Worm (Caenorhabditis elegans): ENCODE results near the gene fipr-15.

Gene fipr-15

ce11 chrIV:10918877-10919560, 38.7 kb downstream of the fipr-15 start (continued):
- TF ChIP-seq zip-4 (GFP tag; optimal IDR thresholded peaks at IDR 0.05): no peak
- no peak for TF ChIP-seq lir-3 (tag; optimal IDR thresholded peaks at IDR 0.05; ENCODE audit: poor library complexity)
- peak; percentile 49 for TF ChIP-seq nhr-237 (tag; optimal IDR thresholded peaks at IDR 0.05)
- peak; percentile 48 for TF ChIP-seq fos-1 (tag; optimal IDR thresholded peaks at IDR 0.05)
- peak; percentile 82 for TF ChIP-seq nhr-19 (GFP tag; conservative IDR thresholded peaks at IDR 0.05)
- peak; percentile 99 for TF ChIP-seq lin-14 (GFP tag; optimal IDR thresholded peaks at IDR 0.05)
- TF ChIP-seq aha-1 (tag; optimal IDR thresholded peaks at IDR 0.05): peak; percentile 48
- TF ChIP-seq pax-3 (tag; optimal IDR thresholded peaks at IDR 0.05): peak; percentile 9
- TF ChIP-seq rnt-1 (tag; optimal IDR thresholded peaks at IDR 0.05): peak; percentile 70
- peak; percentile 47 for TF ChIP-seq C16A3.4 (tag; optimal IDR thresholded peaks at IDR 0.05)
- peak; percentile 57 for TF ChIP-seq elt-2 (tag; optimal IDR thresholded peaks at IDR 0.05)
- TF ChIP-seq elt-3 (tag; optimal IDR thresholded peaks at IDR 0.05): peak in 1 of 6 experiments; percentile 57
- TF ChIP-seq ets-5 (GFP tag; IDR thresholded peaks at IDR 0.05): no peak
- TF ChIP-seq sox-4 (tag; optimal IDR thresholded peaks at IDR 0.05): no peak
- peak; percentile 63 for TF ChIP-seq ceh-8 (GFP tag; optimal IDR thresholded peaks at IDR 0.05)
- peak in 1 of 2 experiments; percentile 93 for TF ChIP-seq mdl-1 (tag; optimal IDR thresholded peaks at IDR 0.05)
- peak; percentile 21 for TF ChIP-seq ztf-4 (tag; optimal IDR thresholded peaks at IDR 0.05)
- no peak for TF ChIP-seq ztf-11 (tag; optimal IDR thresholded peaks at IDR 0.05)
- TF ChIP-seq unc-98 (GFP tag; IDR thresholded peaks at IDR 0.05): no peak
- TF ChIP-seq fkh-10 (GFP tag; optimal IDR thresholded peaks at IDR 0.05): peak; percentile 5
- TF ChIP-seq hlh-17 (GFP tag; optimal IDR thresholded peaks at IDR 0.05; ENCODE audit: borderline replicate concordance): no peak
- no peak for TF ChIP-seq zag-1 (tag; optimal IDR thresholded peaks at IDR 0.05)
- no peak for TF ChIP-seq tlp-1 (tag; optimal IDR thresholded peaks at IDR 0.05)
- no peak for TF ChIP-seq ces-1 (GFP tag; optimal IDR thresholded peaks at IDR 0.05)
- TF ChIP-seq snpc-4 (tag; optimal IDR thresholded peaks at IDR 0.05): peak; percentile 58
- TF ChIP-seq nhr-84 (tag; optimal IDR thresholded peaks at IDR 0.05): no peak
- TF ChIP-seq nhr-11 (tag; optimal IDR thresholded peaks at IDR 0.05): no peak
- peak; percentile 72 to 76 for TF ChIP-seq lin-35 (GFP tag; optimal IDR thresholded peaks at IDR 0.05)
- no peak for TF ChIP-seq C34B4.2 (tag; optimal IDR thresholded peaks at IDR 0.05)
- TF ChIP-seq nhr-71 (tag; optimal IDR thresholded peaks at IDR 0.05): peak; percentile 91
- peak; percentile 40; the same call in 1 of the 2 replicates for TF ChIP-seq grh-1 (GFP tag; IDR thresholded peaks at IDR 0.05)
- TF ChIP-seq nhr-28 (tag; optimal IDR thresholded peaks at IDR 0.05): no peak
- peak; percentile 83 for TF ChIP-seq xbp-1 (tag; optimal IDR thresholded peaks at IDR 0.05)
- no peak for TF ChIP-seq mef-2 (tag; optimal IDR thresholded peaks at IDR 0.05)
- peak; percentile 60 for TF ChIP-seq skn-1 (tag; optimal IDR thresholded peaks at IDR 0.05)
- peak; percentile 19 for TF ChIP-seq blmp-1 (tag; optimal IDR thresholded peaks at IDR 0.05)
- TF ChIP-seq nhr-90 (tag; optimal IDR thresholded peaks at IDR 0.05; ENCODE audit: poor library complexity): peak; percentile 49
- no peak for TF ChIP-seq nhr-12 (tag; optimal IDR thresholded peaks at IDR 0.05)
- TF ChIP-seq lsy-2 (tag; optimal IDR thresholded peaks at IDR 0.05): peak; percentile 70 to 82
- TF ChIP-seq nhr-47 (tag; optimal IDR thresholded peaks at IDR 0.05): peak; percentile 81
- TF ChIP-seq nhr-77 (tag; optimal IDR thresholded peaks at IDR 0.05): peak; percentile 75
- TF ChIP-seq irx-1 (tag; optimal IDR thresholded peaks at IDR 0.05): peak; percentile 72
- no peak for TF ChIP-seq ceh-90 (tag; optimal IDR thresholded peaks at IDR 0.05)
- peak in 1 of 2 experiments; percentile 63 for TF ChIP-seq egl-27 (tag; optimal IDR thresholded peaks at IDR 0.05)
- no peak for TF ChIP-seq unc-62 (GFP tag; optimal IDR thresholded peaks at IDR 0.05)
- TF ChIP-seq ceh-63 (GFP tag; optimal IDR thresholded peaks at IDR 0.05): no peak

Measured in whole organism, L1 larva.